Fruit fly (Drosophila melanogaster): ENCODE results near the gene L2HGDH.

DNA sequence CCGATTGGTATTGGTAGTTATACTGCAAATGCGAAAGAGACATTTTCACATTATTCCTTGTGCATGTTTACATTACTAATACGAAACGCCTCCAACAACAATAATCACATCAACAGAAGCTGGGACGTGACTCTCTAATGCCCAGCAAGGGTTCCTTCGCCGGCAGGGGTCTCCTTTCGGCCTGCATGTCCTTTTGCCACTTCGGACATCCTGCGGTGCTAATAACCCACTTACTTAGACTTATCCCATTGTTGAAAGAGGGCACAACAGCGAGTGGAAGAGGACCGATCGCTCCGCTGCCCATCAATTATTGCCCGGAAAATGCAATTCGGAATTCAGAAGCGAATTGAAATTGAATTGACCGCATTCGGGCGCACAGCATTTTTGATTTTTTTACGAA is 48.3 kb downstream of the L2HGDH start:
- TF ChIP-seq usp (GFP tag; optimal IDR thresholded peaks at IDR 0.05) (no peak), pan (optimal IDR thresholded peaks at IDR 0.05) (no peak), CG8478 (optimal IDR thresholded peaks at IDR 0.05) (no peak), Dll (optimal IDR thresholded peaks at IDR 0.05) (no peak), psq (optimal IDR thresholded peaks at IDR 0.05) (no peak)

Data from whole organism.